Fruit fly (Drosophila melanogaster) whole organism, adult: ENCODE data around the gene primo-2.

Source experiments
- CG12768 ChIP-seq: fragments of 200-800 bp; sonication (Bioruptor generic); optimal IDR thresholded peaks from 2 replicates; lab custom pipeline; 2017; ENCODE audit warnings: missing biosample characterization, missing genetic modification characterization, mild to moderate bottlenecking, moderate library complexity, missing genetic modification reagents
- Crg-1 ChIP-seq: fragments of 200-800 bp; sonication (Bioruptor generic); optimal IDR thresholded peaks from 2 replicates; lab custom pipeline; 2016; ENCODE audit warnings: missing biosample characterization, missing genetic modification characterization

dm6 chr3R:13700192-13700591 lies 11.4 kb downstream of the primo-2 start, which contains the start of gene ninaB:
- TF ChIP-seq CG12768 (GFP tag; lab: Kevin White, UChicago) (peak; percentile 63), Crg-1 (no peak)
